Worm (Caenorhabditis elegans) whole organism, L4 larva: ENCODE measurements around the gene hipr-1.
A peak's percentile ranks its signal among the peaks of the same experiment; 100 is the strongest.

Experiments used
- F26F4.8 ChIP-seq: fragments of 200-800 bp; sonication (Bioruptor generic); conservative IDR thresholded peaks from 2 replicates; pipeline ENCODE4 v1.3.6; 2022; ENCODE audit warnings: missing genetic modification characterization, missing compliant biosample characterization
- F44E2.7 ChIP-seq: fragments of 200-800 bp; sonication (Bioruptor generic); IDR thresholded peaks from 2 replicates; pipeline ENCODE4 v2.1.2; 2022; ENCODE audit warnings: missing genetic modification characterization, missing compliant biosample characterization
- F49E8.2 ChIP-seq: sonication (generic microtip); optimal IDR thresholded peaks from 2 replicates; lab custom pipeline; 2016; ENCODE audit warnings: missing compliant biosample characterization, mild to moderate bottlenecking, missing genetic modification characterization, borderline replicate concordance
- R02D3.7 ChIP-seq: fragments of 150-350 bp; sonication (generic microtip); optimal IDR thresholded peaks from 3 replicates; lab custom pipeline; 2014; ENCODE audit warnings: missing biosample characterization, missing genetic modification characterization
- T20F7.1 ChIP-seq: fragments of 200-800 bp; sonication (Bioruptor generic); optimal IDR thresholded peaks from 2 replicates; lab custom pipeline; 2018; ENCODE audit warnings: mild to moderate bottlenecking, missing genetic modification characterization, missing compliant biosample characterization
- T26A8.4 ChIP-seq: fragments of 200-800 bp; sonication (Bioruptor generic); IDR thresholded peaks from 2 replicates; pipeline ENCODE4 v1.3.6; 2022; ENCODE audit warnings: missing genetic modification characterization, missing compliant biosample characterization
- ZK337.2 ChIP-seq: fragments of 200-800 bp; sonication (Bioruptor generic); IDR thresholded peaks from 2 replicates; pipeline ENCODE4 v1.3.6; 2022; ENCODE audit warnings: missing genetic modification reagents, missing genetic modification characterization, missing compliant biosample characterization
- aha-1 ChIP-seq: fragments of 150-350 bp; peaks from one replicate; lab custom pipeline; 2014; ENCODE audit warnings: missing biosample characterization, missing genetic modification characterization
- ama-1 ChIP-seq: fragments of 150-350 bp; optimal IDR thresholded peaks from 2 replicates; lab custom pipeline; 2014; ENCODE audit warnings: inconsistent platforms, mixed read lengths
- ceh-20 ChIP-seq: fragments of 200-800 bp; sonication (Bioruptor generic); IDR thresholded peaks from 2 replicates; pipeline ENCODE4 v1.3.6; 2022; ENCODE audit warnings: missing genetic modification reagents, missing genetic modification characterization, missing compliant biosample characterization
- ceh-28 ChIP-seq: fragments of 150-350 bp; optimal IDR thresholded peaks from 2 replicates; lab custom pipeline; 2014; ENCODE audit warnings: missing biosample characterization, missing genetic modification reagents, missing genetic modification characterization
- ceh-44 ChIP-seq: fragments of 200-800 bp; sonication (Bioruptor generic); IDR thresholded peaks from 2 replicates; pipeline ENCODE4 v1.3.6; 2022; ENCODE audit warnings: missing genetic modification reagents, missing genetic modification characterization, missing compliant biosample characterization
- ceh-62 ChIP-seq: sonication (generic microtip); optimal IDR thresholded peaks from 2 replicates; lab custom pipeline; 2017; ENCODE audit warnings: missing biosample characterization, missing genetic modification characterization
- ces-1 ChIP-seq: fragments of 150-350 bp; sonication (generic microtip); optimal IDR thresholded peaks from 4 replicates; lab custom pipeline; 2014; ENCODE audit warnings: missing biosample characterization, missing genetic modification reagents, missing genetic modification characterization
- cey-2 ChIP-seq: sonication (generic microtip); optimal IDR thresholded peaks from 3 replicates; lab custom pipeline; 2017; ENCODE audit warnings: missing genetic modification characterization, mild to moderate bottlenecking, missing compliant biosample characterization, antibody characterized with exemption, borderline replicate concordance; ENCODE audit not compliant: insufficient read depth
- daf-8 ChIP-seq: fragments of 200-800 bp; sonication (Bioruptor generic); IDR thresholded peaks from 2 replicates; pipeline ENCODE4 v1.3.6; 2022; ENCODE audit warnings: missing genetic modification characterization, missing compliant biosample characterization
- dmd-6 ChIP-seq: fragments of 200-800 bp; sonication (Bioruptor generic); IDR thresholded peaks from 2 replicates; pipeline ENCODE4 v1.3.6; 2022; ENCODE audit warnings: missing genetic modification reagents, missing genetic modification characterization, missing compliant biosample characterization
- dmd-9 ChIP-seq: fragments of 200-800 bp; sonication (Bioruptor generic); IDR thresholded peaks from 2 replicates; pipeline ENCODE4 v1.3.6; 2022; ENCODE audit warnings: missing genetic modification reagents, missing genetic modification characterization, missing compliant biosample characterization
- hlh-11 ChIP-seq: fragments of 200-800 bp; sonication (Bioruptor generic); optimal IDR thresholded peaks from 2 replicates; lab custom pipeline; 2018; ENCODE audit warnings: mild to moderate bottlenecking, missing genetic modification characterization, missing compliant biosample characterization
- hlh-30 ChIP-seq: sonication (generic microtip); optimal IDR thresholded peaks from 2 replicates; lab custom pipeline; 2017; ENCODE audit warnings: antibody characterized with exemption, mild to moderate bottlenecking, missing genetic modification characterization, missing compliant biosample characterization; ENCODE audit not compliant: insufficient read depth
- hmg-1.1 ChIP-seq: fragments of 200-800 bp; sonication (Bioruptor generic); IDR thresholded peaks from 2 replicates; pipeline ENCODE4 v1.3.6; 2022; ENCODE audit warnings: missing genetic modification reagents, missing genetic modification characterization, missing compliant biosample characterization
- jun-1 ChIP-seq: fragments of 150-350 bp; optimal IDR thresholded peaks from 2 replicates; lab custom pipeline; 2014; ENCODE audit warnings: missing biosample characterization, missing genetic modification reagents, missing genetic modification characterization
- lin-13 ChIP-seq: fragments of 150-350 bp; optimal IDR thresholded peaks from 2 replicates; lab custom pipeline; 2014; ENCODE audit warnings: missing biosample characterization, missing genetic modification reagents, missing genetic modification characterization
- lin-15B ChIP-seq: fragments of 150-350 bp; sonication (generic microtip); optimal IDR thresholded peaks from 3 replicates; lab custom pipeline; 2014; ENCODE audit warnings: missing biosample characterization, missing genetic modification characterization
- lin-38 ChIP-seq: fragments of 200-800 bp; sonication (Bioruptor generic); IDR thresholded peaks from 2 replicates; pipeline ENCODE4 v1.3.6; 2022; ENCODE audit warnings: missing genetic modification reagents, missing genetic modification characterization, missing compliant biosample characterization
- lsy-2 ChIP-seq, 2 experiments: fragments of 150-350 bp in 1 of 2; sonication (generic microtip) in 1 of 2; optimal IDR thresholded peaks; 2 replicates each; lab custom pipeline; 2014 to 2017; ENCODE audit warnings: missing biosample characterization in 2 of 2, missing genetic modification characterization in 2 of 2
- madf-5 ChIP-seq, 2 experiments: fragments of 200-800 bp; sonication (Bioruptor generic); IDR thresholded peaks; 2 replicates each; pipeline ENCODE4 v1.3.6; 2022; ENCODE audit warnings: missing compliant biosample characterization in 2 of 2, missing genetic modification characterization in 2 of 2
- madf-9 ChIP-seq: fragments of 200-800 bp; sonication (Bioruptor generic); conservative IDR thresholded peaks from 2 replicates; pipeline ENCODE4 v1.3.6; 2022; ENCODE audit warnings: missing genetic modification reagents, missing genetic modification characterization, missing compliant biosample characterization
- mep-1 ChIP-seq: fragments of 150-350 bp; sonication (generic microtip); optimal IDR thresholded peaks from 3 replicates; lab custom pipeline; 2014; ENCODE audit warnings: missing biosample characterization, missing genetic modification characterization
- mes-2 ChIP-seq: sonication (generic microtip); optimal IDR thresholded peaks from 2 replicates; lab custom pipeline; 2016; ENCODE audit warnings: missing genotype, mild to moderate bottlenecking, missing genetic modification characterization, missing compliant biosample characterization; ENCODE audit not compliant: poor library complexity, severe bottlenecking
- mxl-2 ChIP-seq: fragments of 200-800 bp; sonication (Bioruptor generic); conservative IDR thresholded peaks from 2 replicates; pipeline ENCODE4 v1.3.6; 2022; ENCODE audit warnings: missing genetic modification reagents, missing genetic modification characterization, missing compliant biosample characterization
- mxl-3 ChIP-seq: fragments of 200-800 bp; sonication (Bioruptor generic); optimal IDR thresholded peaks from 2 replicates; lab custom pipeline; 2018; ENCODE audit warnings: mild to moderate bottlenecking, missing genetic modification characterization, missing compliant biosample characterization
- nhr-10 ChIP-seq: fragments of 150-350 bp; optimal IDR thresholded peaks from 2 replicates; lab custom pipeline; 2014; ENCODE audit warnings: missing biosample characterization, missing genetic modification characterization
- nhr-11 ChIP-seq: fragments of 150-350 bp; optimal IDR thresholded peaks from 2 replicates; lab custom pipeline; 2014; ENCODE audit warnings: missing biosample characterization, missing genetic modification characterization
- nhr-25 ChIP-seq: sonication (generic microtip); optimal IDR thresholded peaks from 2 replicates; lab custom pipeline; 2017; ENCODE audit warnings: missing genetic modification characterization, mild to moderate bottlenecking, missing compliant biosample characterization, antibody characterized with exemption, moderate library complexity, borderline replicate concordance; ENCODE audit not compliant: insufficient read depth
- nhr-41 ChIP-seq: fragments of 200-800 bp; sonication (Bioruptor generic); IDR thresholded peaks from 2 replicates; pipeline ENCODE4 v1.3.6; 2022; ENCODE audit warnings: missing genetic modification reagents, missing genetic modification characterization, missing compliant biosample characterization
- nhr-48 ChIP-seq: sonication (generic microtip); optimal IDR thresholded peaks from 2 replicates; lab custom pipeline; 2016; ENCODE audit warnings: mild to moderate bottlenecking, missing genetic modification characterization, missing compliant biosample characterization
- nhr-77 ChIP-seq: fragments of 150-350 bp; optimal IDR thresholded peaks from 2 replicates; lab custom pipeline; 2014; ENCODE audit warnings: missing biosample characterization, missing genetic modification characterization
- pha-4 ChIP-seq, 2 experiments: fragments of 150-350 bp in 1 of 2; fragments of 200-800 bp in 1 of 2; sonication (Bioruptor generic) in 1 of 2; IDR thresholded peaks in 1 of 2; optimal IDR thresholded peaks in 1 of 2; 2 replicates each; pipeline versions ENCODE4 v1.3.6 to Lab custom; 2014 to 2022; ENCODE audit warnings: missing genetic modification characterization in 2 of 2, missing genetic modification reagents in 2 of 2, missing biosample characterization in 1 of 2, missing compliant biosample characterization in 1 of 2
- saeg-2 ChIP-seq: fragments of 200-800 bp; sonication (Bioruptor generic); IDR thresholded peaks from 2 replicates; pipeline ENCODE4 v1.3.6; 2022; ENCODE audit warnings: missing genetic modification reagents, missing genetic modification characterization, missing compliant biosample characterization
- snpc-4 ChIP-seq: fragments of 150-350 bp; optimal IDR thresholded peaks from 2 replicates; lab custom pipeline; 2014; ENCODE audit warnings: missing biosample characterization, missing genetic modification characterization
- vab-7 ChIP-seq: fragments of 200-800 bp; sonication (Bioruptor generic); IDR thresholded peaks from 2 replicates; pipeline ENCODE4 v1.3.6; 2022; ENCODE audit warnings: missing genetic modification reagents, missing genetic modification characterization, missing compliant biosample characterization
- zag-1 ChIP-seq: fragments of 150-350 bp; optimal IDR thresholded peaks from 2 replicates; lab custom pipeline; 2014; ENCODE audit warnings: missing biosample characterization, missing genetic modification characterization
- zip-11 ChIP-seq: fragments of 200-800 bp; sonication (Bioruptor generic); IDR thresholded peaks from 2 replicates; pipeline ENCODE4 v1.3.6; 2022; ENCODE audit warnings: missing genetic modification characterization, missing compliant biosample characterization

hipr-1 gene

DNA sequence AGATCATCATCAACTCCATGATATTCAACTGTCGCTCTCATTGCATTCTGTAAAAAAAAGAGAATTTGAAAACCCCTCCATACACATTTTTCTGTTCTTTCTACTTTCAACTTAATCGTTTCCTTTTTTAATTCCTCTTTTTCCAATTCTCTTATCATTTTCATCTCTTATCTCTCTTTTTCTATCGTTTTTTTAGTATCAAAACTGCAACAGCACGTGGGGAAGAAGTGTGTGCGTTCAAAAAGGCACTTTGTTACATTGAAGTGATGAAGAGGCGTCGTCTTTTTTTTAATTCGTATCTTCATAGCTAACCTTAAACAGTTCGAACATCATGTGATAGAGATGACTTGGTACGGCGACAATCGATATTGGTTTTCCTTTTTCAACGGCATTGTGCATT lies 19.1 kb downstream of the hipr-1 start (continued):
- TF ChIP-seq ceh-44 (GFP tag; lab: Robert Waterston, UW) (no peak), ama-1 (lab: Kevin White, UChicago) (peak; percentile 32), T20F7.1 (GFP tag; lab: Kevin White, UChicago) (peak; percentile 62), aha-1 (tag; lab: Kevin White, UChicago) (peak; percentile 84), nhr-25 (tag; lab: Kevin White, UChicago) (no peak), vab-7 (GFP tag; lab: Robert Waterston, UW) (no peak), mxl-2 (GFP tag; lab: Robert Waterston, UW) (no peak), saeg-2 (GFP tag; lab: Robert Waterston, UW) (no peak), lin-13 (GFP tag; lab: Kevin White, UChicago) (peak; percentile 20), ceh-28 (tag; lab: Kevin White, UChicago) (no peak), T26A8.4 (GFP tag; lab: Robert Waterston, UW) (no peak), pha-4 (GFP tag; IDR thresholded peaks at IDR 0.05; lab: Robert Waterston, UW) (no peak), pha-4 (tag; optimal IDR thresholded peaks at IDR 0.05; lab: Kevin White, UChicago) (no peak), mep-1 (tag; lab: Kevin White, UChicago) (peak; percentile 72), zip-11 (no peak)

DNA sequence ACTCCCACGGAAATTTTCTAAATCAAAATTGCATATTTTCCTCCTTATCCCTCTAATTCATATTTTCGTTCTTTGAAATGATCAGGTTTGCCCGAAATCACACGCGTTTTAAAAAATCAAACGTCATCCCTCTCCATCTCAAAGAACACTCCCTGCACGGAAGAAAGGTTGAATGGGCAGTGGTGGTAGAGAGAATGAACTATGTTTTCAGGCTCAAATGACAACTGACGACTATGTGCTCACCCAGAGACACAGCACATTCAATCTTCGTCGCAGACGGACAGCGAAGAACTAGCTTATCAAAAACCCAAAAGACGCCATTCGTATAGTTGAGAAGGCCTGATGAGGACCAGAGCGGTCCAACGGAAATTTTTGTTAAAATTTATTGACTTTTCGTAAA lies 19.8 kb downstream of the hipr-1 start:
- TF ChIP-seq aha-1 (tag; lab: Kevin White, UChicago) (peak; percentile 67), mep-1 (tag; lab: Kevin White, UChicago) (peak; percentile 15), ceh-20 (GFP tag; lab: Robert Waterston, UW) (0 out of 2 replicates have a peak, but pooled peaks have one; percentile 9), dmd-9 (GFP tag; lab: Robert Waterston, UW) (no peak), lin-38 (GFP tag; lab: Robert Waterston, UW) (0 out of 2 replicates have a peak, but pooled peaks have one; percentile 10), ZK337.2 (no peak), hlh-11 (tag; lab: Kevin White, UChicago) (peak; percentile 47), nhr-10 (no peak), hlh-30 (peak; percentile 21), mes-2 (tag; lab: Kevin White, UChicago) (peak; percentile 49), ceh-62 (tag; lab: Kevin White, UChicago) (no peak), dmd-6 (GFP tag; lab: Robert Waterston, UW) (0 out of 2 replicates have a peak, but pooled peaks have one; percentile 9)
- TF ChIP-seq, all 104 proteins: peak for 8

DNA sequence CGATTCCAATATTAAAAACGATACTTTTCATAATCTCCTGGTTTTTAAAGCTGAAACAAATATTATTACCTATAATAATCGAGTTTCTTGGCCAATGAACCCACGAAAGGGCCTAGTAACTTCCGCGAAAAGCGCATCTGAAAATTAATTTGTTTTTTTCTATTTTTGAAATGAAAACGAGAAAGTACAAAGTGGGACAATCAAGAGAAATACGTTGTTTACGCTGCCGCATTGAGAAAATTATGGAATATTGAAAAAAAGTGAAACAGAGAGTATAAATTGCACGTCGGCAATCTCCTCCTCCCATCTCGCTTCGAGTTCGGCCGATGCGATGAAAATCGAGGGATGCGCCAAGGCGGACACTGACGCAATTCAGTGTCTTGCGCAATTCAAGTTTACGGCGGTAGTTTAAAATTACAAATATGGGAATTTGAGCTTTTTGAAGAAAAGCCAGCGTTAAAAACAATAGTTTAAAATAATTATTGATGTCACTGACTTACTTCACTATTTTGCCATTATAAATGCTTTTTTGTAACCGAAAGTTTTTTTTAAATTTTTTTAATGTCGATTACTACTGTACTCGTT lies 21.4 kb downstream of the hipr-1 start, which contains the start of gene pdhk-2:
pdhk-2 (minus strand) TSS at position 137 of the 585 bp plus-strand sequence.
- TF ChIP-seq hlh-11 (tag; lab: Kevin White, UChicago), result peak; percentile 94
- TF ChIP-seq F49E8.2, result peak; percentile 73
- peak; percentile 68 to 95 for TF ChIP-seq lsy-2 (tag; optimal IDR thresholded peaks at IDR 0.05; lab: Kevin White, UChicago)
- no peak for TF ChIP-seq daf-8 (GFP tag; lab: Robert Waterston, UW)
- TF ChIP-seq ceh-44 (GFP tag; lab: Robert Waterston, UW), result 0 out of 2 replicates have a peak, but pooled peaks have one; percentile 43
- TF ChIP-seq nhr-77 (tag; lab: Kevin White, UChicago), result peak; percentile 73
- no peak for TF ChIP-seq nhr-41
- TF ChIP-seq jun-1 (tag; lab: Kevin White, UChicago), result peak; percentile 83
- TF ChIP-seq nhr-25 (tag; lab: Kevin White, UChicago), result peak; percentile 64
- no peak for TF ChIP-seq R02D3.7 (tag; lab: Kevin White, UChicago)
- peak; percentile 72 for TF ChIP-seq nhr-11 (tag; lab: Kevin White, UChicago)
- TF ChIP-seq zag-1, result no peak
- no peak for TF ChIP-seq F26F4.8 (GFP tag; lab: Robert Waterston, UW)
- TF ChIP-seq madf-9 (GFP tag; lab: Robert Waterston, UW), result peak; percentile 72
- peak; percentile 91 for TF ChIP-seq hmg-1.1 (GFP tag; lab: Robert Waterston, UW)
- no peak for TF ChIP-seq snpc-4 (tag; lab: Kevin White, UChicago)
- TF ChIP-seq mxl-3, result peak; percentile 87
- TF ChIP-seq ces-1 (GFP tag; lab: Kevin White, UChicago), result no peak
- TF ChIP-seq lin-15B (tag; lab: Kevin White, UChicago), result peak; percentile 33
- no peak for TF ChIP-seq cey-2 (tag; lab: Kevin White, UChicago)
- peak; percentile 91 for TF ChIP-seq mes-2 (tag; lab: Kevin White, UChicago)
- TF ChIP-seq F44E2.7 (GFP tag; lab: Robert Waterston, UW), result no peak
- no peak for TF ChIP-seq madf-5 (GFP tag; IDR thresholded peaks at IDR 0.05; lab: Robert Waterston, UW)
- peak; percentile 89 for TF ChIP-seq lin-38 (GFP tag; lab: Robert Waterston, UW)
- TF ChIP-seq dmd-9 (GFP tag; lab: Robert Waterston, UW), result peak; percentile 82
- TF ChIP-seq mep-1 (tag; lab: Kevin White, UChicago), result peak; percentile 96
- peak; percentile 90 for TF ChIP-seq nhr-48 (tag; lab: Kevin White, UChicago)
